Worm (Caenorhabditis elegans) whole organism, L2 larva: ENCODE results near the gene skr-20.

ENCODE experiments used
- C34F6.9 ChIP-seq: fragments of 150-350 bp; optimal IDR thresholded peaks from 2 replicates; lab custom pipeline; 2014; ENCODE audit warnings: missing biosample characterization, missing genetic modification characterization
- F13H6.1 ChIP-seq: sonication (generic microtip); optimal IDR thresholded peaks from 2 replicates; lab custom pipeline; 2016; ENCODE audit warnings: missing genetic modification characterization, missing compliant biosample characterization
- R02D3.7 ChIP-seq: fragments of 150-350 bp; optimal IDR thresholded peaks from 2 replicates; lab custom pipeline; 2014; ENCODE audit warnings: missing biosample characterization, missing genetic modification characterization
- Y55F3AM.14 ChIP-seq: fragments of 200-800 bp; sonication (Bioruptor generic); optimal IDR thresholded peaks from 2 replicates; lab custom pipeline; 2018; ENCODE audit warnings: mild to moderate bottlenecking, missing genetic modification characterization, missing compliant biosample characterization
- ZK546.5 ChIP-seq: sonication (generic microtip); optimal IDR thresholded peaks from 2 replicates; lab custom pipeline; 2017; ENCODE audit warnings: missing biosample characterization, missing genetic modification characterization
- alr-1 ChIP-seq: fragments of 150-350 bp; optimal IDR thresholded peaks from 2 replicates; lab custom pipeline; 2014; ENCODE audit warnings: missing biosample characterization, missing genetic modification characterization
- aly-2 ChIP-seq: fragments of 150-350 bp; optimal IDR thresholded peaks from 2 replicates; lab custom pipeline; 2014; ENCODE audit warnings: missing biosample characterization, missing genetic modification characterization
- ama-1 ChIP-seq: fragments of 150-350 bp; optimal IDR thresholded peaks from 2 replicates; lab custom pipeline; 2018; ENCODE audit warnings: inconsistent platforms
- blmp-1 ChIP-seq: sonication (generic microtip); optimal IDR thresholded peaks from 2 replicates; lab custom pipeline; 2017; ENCODE audit warnings: missing genetic modification characterization, mild to moderate bottlenecking, missing compliant biosample characterization, antibody characterized with exemption, moderate library complexity; ENCODE audit not compliant: insufficient read depth
- ceh-16 ChIP-seq: fragments of 150-350 bp; optimal IDR thresholded peaks from 2 replicates; lab custom pipeline; 2014; ENCODE audit warnings: missing biosample characterization, missing genetic modification characterization
- ceh-82 ChIP-seq: fragments of 150-350 bp; optimal IDR thresholded peaks from 2 replicates; lab custom pipeline; 2014; ENCODE audit warnings: missing biosample characterization, missing genetic modification characterization
- crh-2 ChIP-seq: sonication (generic microtip); optimal IDR thresholded peaks from 2 replicates; lab custom pipeline; 2017; ENCODE audit warnings: missing biosample characterization, missing genetic modification characterization
- dmd-4 ChIP-seq: sonication (generic microtip); optimal IDR thresholded peaks from 2 replicates; lab custom pipeline; 2017; ENCODE audit warnings: missing biosample characterization, missing genetic modification characterization
- egl-27 ChIP-seq: sonication (generic microtip); optimal IDR thresholded peaks from 3 replicates; lab custom pipeline; 2017; ENCODE audit warnings: missing biosample characterization, missing genetic modification reagents, missing genetic modification characterization
- elt-1 ChIP-seq: fragments of 150-350 bp; optimal IDR thresholded peaks from 2 replicates; lab custom pipeline; 2014; ENCODE audit warnings: missing biosample characterization, missing genetic modification characterization
- fos-1 ChIP-seq: fragments of 150-350 bp; optimal IDR thresholded peaks from 2 replicates; lab custom pipeline; 2014; ENCODE audit warnings: missing biosample characterization, missing genetic modification characterization
- gmeb-1 ChIP-seq: fragments of 150-350 bp; optimal IDR thresholded peaks from 2 replicates; lab custom pipeline; 2014; ENCODE audit warnings: missing biosample characterization, missing genetic modification characterization
- lin-11 ChIP-seq: fragments of 150-350 bp; sonication (generic microtip); optimal IDR thresholded peaks from 2 replicates; lab custom pipeline; 2014; ENCODE audit warnings: missing biosample characterization, missing genetic modification characterization, inconsistent platforms, mixed read lengths
- lin-13 ChIP-seq: fragments of 150-350 bp; optimal IDR thresholded peaks from 2 replicates; lab custom pipeline; 2014; ENCODE audit warnings: missing biosample characterization, missing genetic modification reagents, missing genetic modification characterization
- lin-39 ChIP-seq: fragments of 150-350 bp; optimal IDR thresholded peaks from 2 replicates; lab custom pipeline; 2014; ENCODE audit warnings: missing biosample characterization, missing genetic modification reagents, missing genetic modification characterization
- lsy-2 ChIP-seq, 2 experiments: fragments of 150-350 bp in 1 of 2; sonication (generic microtip) in 1 of 2; optimal IDR thresholded peaks; 2 replicates each; lab custom pipeline; 2014 to 2017; ENCODE audit warnings: missing biosample characterization in 2 of 2, missing genetic modification characterization in 2 of 2
- mab-5 ChIP-seq: fragments of 150-350 bp; optimal IDR thresholded peaks from 2 replicates; lab custom pipeline; 2014; ENCODE audit warnings: missing biosample characterization, missing genetic modification characterization
- mbf-1 ChIP-seq: sonication (generic microtip); optimal IDR thresholded peaks from 2 replicates; lab custom pipeline; 2017; ENCODE audit warnings: missing biosample characterization, missing genetic modification characterization
- mdl-1 ChIP-seq, 2 experiments: fragments of 150-350 bp in 1 of 2; sonication (generic microtip) in 1 of 2; optimal IDR thresholded peaks; 2 replicates each; lab custom pipeline; 2017; ENCODE audit warnings: missing biosample characterization in 2 of 2, missing genetic modification characterization in 2 of 2
- nhr-10 ChIP-seq: sonication (generic microtip); optimal IDR thresholded peaks from 2 replicates; lab custom pipeline; 2017; ENCODE audit warnings: missing biosample characterization, missing genetic modification characterization
- nhr-11 ChIP-seq: fragments of 150-350 bp; optimal IDR thresholded peaks from 2 replicates; lab custom pipeline; 2014; ENCODE audit warnings: missing biosample characterization, missing genetic modification characterization
- nhr-12 ChIP-seq: fragments of 150-350 bp; optimal IDR thresholded peaks from 2 replicates; lab custom pipeline; 2014; ENCODE audit warnings: missing biosample characterization, missing genetic modification characterization
- nhr-129 ChIP-seq: fragments of 150-350 bp; optimal IDR thresholded peaks from 2 replicates; lab custom pipeline; 2014; ENCODE audit warnings: missing biosample characterization, missing genetic modification characterization
- nhr-21 ChIP-seq: fragments of 150-350 bp; optimal IDR thresholded peaks from 2 replicates; lab custom pipeline; 2014; ENCODE audit warnings: missing biosample characterization, missing genetic modification characterization
- nhr-23 ChIP-seq: fragments of 150-350 bp; optimal IDR thresholded peaks from 2 replicates; lab custom pipeline; 2014; ENCODE audit warnings: missing biosample characterization, missing genetic modification reagents, missing genetic modification characterization
- nhr-237 ChIP-seq: fragments of 150-350 bp; optimal IDR thresholded peaks from 2 replicates; lab custom pipeline; 2014; ENCODE audit warnings: missing biosample characterization, missing genetic modification characterization
- nhr-25 ChIP-seq: fragments of 150-350 bp; sonication (generic microtip); optimal IDR thresholded peaks from 3 replicates; lab custom pipeline; 2014; ENCODE audit warnings: missing biosample characterization, missing genetic modification characterization
- nhr-6 ChIP-seq: fragments of 150-350 bp; optimal IDR thresholded peaks from 2 replicates; lab custom pipeline; 2014; ENCODE audit warnings: missing biosample characterization, missing genetic modification characterization
- nhr-77 ChIP-seq: fragments of 150-350 bp; optimal IDR thresholded peaks from 2 replicates; lab custom pipeline; 2014; ENCODE audit warnings: missing biosample characterization, missing genetic modification characterization
- peb-1 ChIP-seq: fragments of 150-350 bp; optimal IDR thresholded peaks from 2 replicates; lab custom pipeline; 2014; ENCODE audit warnings: missing biosample characterization, missing genetic modification characterization
- skn-1 ChIP-seq: sonication (generic microtip); optimal IDR thresholded peaks from 2 replicates; lab custom pipeline; 2017; ENCODE audit warnings: missing biosample characterization, missing genetic modification characterization
- sma-3 ChIP-seq: sonication (generic microtip); optimal IDR thresholded peaks from 2 replicates; lab custom pipeline; 2016; ENCODE audit warnings: missing genetic modification reagents, missing genetic modification characterization, missing compliant biosample characterization
- sma-9 ChIP-seq, 2 experiments: fragments of 150-350 bp in 1 of 2; sonication (generic microtip) in 1 of 2; optimal IDR thresholded peaks; 2 replicates each; lab custom pipeline; 2014 to 2016; ENCODE audit warnings: missing genetic modification characterization in 2 of 2, mild to moderate bottlenecking in 1 of 2, missing biosample characterization in 1 of 2, missing compliant biosample characterization in 1 of 2, missing genetic modification reagents in 1 of 2, moderate library complexity in 1 of 2
- snpc-4 ChIP-seq: fragments of 150-350 bp; optimal IDR thresholded peaks from 2 replicates; lab custom pipeline; 2014; ENCODE audit warnings: missing biosample characterization, missing genetic modification characterization
- unc-39 ChIP-seq: fragments of 150-350 bp; optimal IDR thresholded peaks from 2 replicates; lab custom pipeline; 2014; ENCODE audit warnings: missing biosample characterization, missing genetic modification characterization
- unc-55 ChIP-seq: fragments of 150-350 bp; sonication (generic microtip); optimal IDR thresholded peaks from 3 replicates; lab custom pipeline; 2014; ENCODE audit warnings: missing biosample characterization, missing genetic modification reagents, missing genetic modification characterization
- unc-62 ChIP-seq: fragments of 150-350 bp; optimal IDR thresholded peaks from 2 replicates; lab custom pipeline; 2014; ENCODE audit warnings: missing biosample characterization, missing genetic modification reagents, missing genetic modification characterization
- zag-1 ChIP-seq: fragments of 150-350 bp; optimal IDR thresholded peaks from 2 replicates; lab custom pipeline; 2014; ENCODE audit warnings: missing biosample characterization, missing genetic modification characterization
- ztf-1 ChIP-seq: fragments of 200-800 bp; sonication (Bioruptor generic); conservative IDR thresholded peaks from 2 replicates; pipeline ENCODE4 v1.3.6; 2022; ENCODE audit warnings: missing genetic modification characterization, missing compliant biosample characterization
- ztf-11 ChIP-seq: sonication (generic microtip); optimal IDR thresholded peaks from 2 replicates; lab custom pipeline; 2017; ENCODE audit warnings: missing biosample characterization, missing genetic modification characterization
- ztf-4 ChIP-seq: fragments of 150-350 bp; optimal IDR thresholded peaks from 2 replicates; lab custom pipeline; 2014; ENCODE audit warnings: missing biosample characterization, missing genetic modification characterization

The skr-20 gene

DNA sequence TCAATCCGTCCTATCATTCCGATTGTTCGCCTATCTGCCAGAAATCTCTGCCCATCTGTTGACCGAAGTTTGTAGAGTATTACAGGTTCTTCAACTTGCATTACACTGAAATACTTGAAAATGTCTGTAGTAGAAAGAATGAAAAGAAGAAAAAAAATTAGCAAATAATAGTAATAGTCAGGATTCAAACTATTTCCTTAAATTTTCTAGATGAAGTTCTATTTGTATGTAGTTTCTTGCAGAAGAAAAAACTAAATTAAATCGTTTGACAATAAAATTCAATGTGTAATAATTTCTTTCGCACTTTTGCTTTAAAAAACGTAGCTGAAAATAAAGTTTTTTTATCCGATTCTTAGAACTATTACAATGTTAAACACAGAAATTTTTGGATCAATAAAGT, 1.3 kb upstream of the skr-20 start, which contains the start of gene skr-19:
skr-19 (minus strand) TSS at position 101 of the 400 bp plus-strand sequence.
- TF ChIP-seq snpc-4 (tag; lab: Kevin White, UChicago), result no peak
- TF ChIP-seq ama-1 (lab: Kevin White, UChicago), result no peak
- no peak for TF ChIP-seq nhr-25 (tag; lab: Kevin White, UChicago)
- no peak for TF ChIP-seq nhr-23 (tag; lab: Kevin White, UChicago)
- no peak for TF ChIP-seq elt-1 (tag; lab: Kevin White, UChicago)
- TF ChIP-seq nhr-11 (tag; lab: Kevin White, UChicago), result no peak
- TF ChIP-seq gmeb-1 (tag; lab: Kevin White, UChicago), result no peak
- TF ChIP-seq mbf-1 (tag; lab: Kevin White, UChicago), result no peak
- TF ChIP-seq lin-11 (tag; lab: Kevin White, UChicago), result no peak
- TF ChIP-seq Y55F3AM.14 (GFP tag; lab: Kevin White, UChicago), result no peak
- TF ChIP-seq ztf-11 (tag; lab: Kevin White, UChicago), result no peak
- no peak for TF ChIP-seq nhr-129 (tag; lab: Kevin White, UChicago)
- TF ChIP-seq lsy-2 (tag; optimal IDR thresholded peaks at IDR 0.05; lab: Kevin White, UChicago), result no peak
- TF ChIP-seq mdl-1 (tag; optimal IDR thresholded peaks at IDR 0.05; lab: Kevin White, UChicago), result no peak
- no peak for TF ChIP-seq dmd-4 (tag; lab: Kevin White, UChicago)
- TF ChIP-seq nhr-10 (tag; lab: Kevin White, UChicago), result no peak

DNA sequence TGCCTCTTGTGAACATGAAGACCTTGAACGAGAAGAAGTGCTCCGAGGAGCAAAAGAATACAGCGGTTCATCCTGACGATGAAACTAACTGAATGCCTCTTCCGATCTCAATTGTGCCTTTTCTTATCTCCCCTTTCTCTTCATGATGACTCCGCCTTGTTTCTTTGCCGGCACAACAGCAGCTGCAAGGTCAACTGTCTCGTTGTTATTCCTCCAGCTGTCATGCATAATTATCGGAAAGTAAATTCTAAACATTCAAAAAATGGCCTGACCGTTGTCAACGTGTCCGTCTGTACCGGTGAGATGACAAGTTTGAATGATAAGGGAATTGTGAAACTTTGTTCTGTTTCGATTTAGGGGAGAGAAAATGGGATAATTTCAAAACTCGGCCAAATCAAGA, 2.0 kb downstream of the skr-20 start, which contains the start of gene asp-4:
asp-4 (minus strand) TSS at position 106 of the 400 bp plus-strand sequence.
- TF ChIP-seq sma-9 (GFP tag; optimal IDR thresholded peaks at IDR 0.05; lab: Kevin White, UChicago) (peak; percentile 4), sma-9 (tag; optimal IDR thresholded peaks at IDR 0.05; lab: Kevin White, UChicago) (no peak), lsy-2 (tag; optimal IDR thresholded peaks at IDR 0.05; lab: Kevin White, UChicago) (peak in 1 of 2 experiments; percentile 9), nhr-129 (tag; lab: Kevin White, UChicago) (peak; percentile 48), fos-1 (tag; lab: Kevin White, UChicago) (peak; percentile 30), skn-1 (tag; lab: Kevin White, UChicago) (no peak)
- TF ChIP-seq, all 48 proteins: peak for 4

DNA sequence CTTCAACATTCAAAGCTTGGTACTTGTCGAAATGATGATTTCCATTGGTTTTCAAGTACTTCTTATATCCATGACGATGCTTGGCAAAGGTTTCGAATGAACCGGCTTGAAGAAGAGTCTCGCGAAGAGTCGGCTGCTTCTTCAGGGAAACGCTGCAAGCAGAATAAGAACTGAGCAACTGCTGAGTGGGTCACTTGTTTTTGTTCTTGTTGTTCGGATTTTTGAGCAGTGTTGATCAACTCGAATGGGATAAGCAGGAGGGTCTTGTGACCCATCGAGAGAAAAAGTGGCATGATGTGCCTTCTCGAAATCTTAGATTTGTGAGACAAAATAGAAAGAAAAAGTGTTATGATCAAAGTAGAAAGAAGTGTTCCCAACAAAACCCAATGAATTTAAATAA, 2.7 kb downstream of the skr-20 start:
- TF ChIP-seq blmp-1 (no peak), snpc-4 (tag; lab: Kevin White, UChicago) (peak; percentile 86), nhr-77 (tag; lab: Kevin White, UChicago) (no peak), ama-1 (lab: Kevin White, UChicago) (no peak), alr-1 (no peak), lsy-2 (tag; optimal IDR thresholded peaks at IDR 0.05; lab: Kevin White, UChicago) (no peak), unc-62 (no peak), nhr-23 (tag; lab: Kevin White, UChicago) (no peak), nhr-21 (tag; lab: Kevin White, UChicago) (no peak), nhr-25 (tag; lab: Kevin White, UChicago) (no peak), lin-13 (GFP tag; lab: Kevin White, UChicago) (no peak), sma-3 (no peak), mab-5 (tag; lab: Kevin White, UChicago) (no peak), ceh-16 (tag; lab: Kevin White, UChicago) (no peak), ZK546.5 (tag; lab: Kevin White, UChicago) (no peak), egl-27 (no peak), nhr-11 (tag; lab: Kevin White, UChicago) (no peak), nhr-237 (no peak), C34F6.9 (tag; lab: Kevin White, UChicago) (peak; percentile 9), gmeb-1 (tag; lab: Kevin White, UChicago) (no peak), sma-9 (GFP tag; optimal IDR thresholded peaks at IDR 0.05; lab: Kevin White, UChicago) (peak; percentile 27), sma-9 (tag; optimal IDR thresholded peaks at IDR 0.05; lab: Kevin White, UChicago) (no peak), unc-55 (GFP tag; lab: Kevin White, UChicago) (no peak), nhr-129 (tag; lab: Kevin White, UChicago) (peak; percentile 52), unc-39 (tag; lab: Kevin White, UChicago) (no peak), F13H6.1 (peak; percentile 43), dmd-4 (tag; lab: Kevin White, UChicago) (no peak), nhr-10 (tag; lab: Kevin White, UChicago) (no peak), elt-1 (tag; lab: Kevin White, UChicago) (no peak), ztf-1 (GFP tag; lab: Robert Waterston, UW) (no peak), ztf-4 (tag; lab: Kevin White, UChicago) (peak; percentile 11), ceh-82 (tag; lab: Kevin White, UChicago) (no peak), crh-2 (no peak), lin-11 (tag; lab: Kevin White, UChicago) (no peak), R02D3.7 (tag; lab: Kevin White, UChicago) (no peak), mdl-1 (tag; optimal IDR thresholded peaks at IDR 0.05; lab: Kevin White, UChicago) (no peak), aly-2 (no peak), lin-39 (tag; lab: Kevin White, UChicago) (no peak), nhr-12 (no peak), nhr-6 (tag; lab: Kevin White, UChicago) (no peak), zag-1 (tag; lab: Kevin White, UChicago) (no peak), fos-1 (tag; lab: Kevin White, UChicago) (no peak), ztf-11 (tag; lab: Kevin White, UChicago) (no peak), peb-1 (tag; lab: Kevin White, UChicago) (no peak), skn-1 (tag; lab: Kevin White, UChicago) (no peak)
